Worm (Caenorhabditis elegans): ENCODE data around the gene eef-1G.
A peak's percentile ranks its signal among the peaks of the same experiment; 100 is the strongest.

eef-1G gene

DNA sequence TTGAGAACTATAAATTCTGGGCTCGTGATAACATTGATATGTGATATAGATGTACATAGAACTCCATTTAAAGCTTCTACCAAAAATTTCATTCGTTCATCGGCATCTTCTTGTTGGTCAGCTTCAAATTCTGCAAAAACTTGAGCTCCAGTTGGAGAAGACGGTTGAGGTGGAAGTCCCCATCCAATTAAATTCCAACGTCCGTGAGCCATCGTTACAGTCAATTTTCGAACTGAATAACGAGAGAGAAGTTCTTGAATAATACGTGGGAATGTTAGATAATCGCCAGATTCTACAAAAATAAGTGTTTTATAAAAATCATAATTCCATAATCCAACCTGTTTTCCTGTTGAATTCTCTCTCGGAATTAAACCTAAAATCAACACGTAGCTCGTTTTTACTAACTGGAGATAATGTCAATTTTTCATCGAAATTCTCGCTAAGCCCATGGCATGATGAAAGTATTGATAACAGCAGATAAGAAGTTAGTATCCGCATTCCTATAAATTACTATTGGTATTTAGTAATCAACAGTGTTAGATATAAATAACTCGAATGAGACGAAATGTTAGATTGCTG is 7.1 kb upstream of the eef-1G start, which contains the start of gene pigt-1 (continued):
- TF ChIP-seq hlh-12 (tag; optimal IDR thresholded peaks at IDR 0.05) (no peak), ceh-27 (GFP tag; optimal IDR thresholded peaks at IDR 0.05) (no peak), rcor-1 (GFP tag; IDR thresholded peaks at IDR 0.05) (no peak), snpc-1.3 (tag; optimal IDR thresholded peaks at IDR 0.05; ENCODE audit: insufficient read depth) (no peak), Y79H2A.3 (GFP tag; conservative IDR thresholded peaks at IDR 0.05) (no peak), athp-1 (tag; optimal IDR thresholded peaks at IDR 0.05) (peak; percentile 9), ets-4 (GFP tag; optimal IDR thresholded peaks at IDR 0.05) (peak; percentile 11), ztf-28 (GFP tag; IDR thresholded peaks at IDR 0.05) (no peak), ama-1 (optimal IDR thresholded peaks at IDR 0.05) (peak; percentile 60), ama-1 (GFP tag; optimal IDR thresholded peaks at IDR 0.05) (no peak), B0261.1 (tag; optimal IDR thresholded peaks at IDR 0.05) (no peak), ccch-3 (GFP tag; optimal IDR thresholded peaks at IDR 0.05) (no peak), ekl-4 (GFP tag; IDR thresholded peaks at IDR 0.05) (0 out of 2 replicates have a peak, but pooled peaks have one; percentile 42), pha-4 (tag; optimal IDR thresholded peaks at IDR 0.05) (no peak), lin-54 (GFP tag; optimal IDR thresholded peaks at IDR 0.05) (peak; percentile 29), dox-1 (GFP tag; IDR thresholded peaks at IDR 0.05) (no peak), Y56A3A.18 (GFP tag; IDR thresholded peaks at IDR 0.05) (no peak), egl-44 (GFP tag; IDR thresholded peaks at IDR 0.05) (no peak), nfya-1 (tag; optimal IDR thresholded peaks at IDR 0.05; ENCODE audit: borderline replicate concordance, insufficient read depth) (no peak), ceh-40 (GFP tag; IDR thresholded peaks at IDR 0.05) (no peak), F39B2.1 (GFP tag; IDR thresholded peaks at IDR 0.05) (no peak), F37B4.10 (GFP tag; IDR thresholded peaks at IDR 0.05) (no peak), lin-35 (GFP tag; optimal IDR thresholded peaks at IDR 0.05) (no peak), hsf-1 (GFP tag; IDR thresholded peaks at IDR 0.05) (0 out of 2 replicates have a peak, but pooled peaks have one; percentile 14), rpc-1 (optimal IDR thresholded peaks at IDR 0.05) (no peak), rpc-1 (tag; optimal IDR thresholded peaks at IDR 0.05) (no peak), C06A6.2 (GFP tag; conservative IDR thresholded peaks at IDR 0.05) (no peak), bed-2 (GFP tag; IDR thresholded peaks at IDR 0.05) (no peak), attf-5 (GFP tag; optimal IDR thresholded peaks at IDR 0.05) (no peak), tbx-9 (tag; optimal IDR thresholded peaks at IDR 0.05; ENCODE audit: borderline replicate concordance) (no peak), Y95B8A.8 (GFP tag; IDR thresholded peaks at IDR 0.05) (no peak), ceh-58 (GFP tag; IDR thresholded peaks at IDR 0.05) (no peak), madf-8 (GFP tag; conservative IDR thresholded peaks at IDR 0.05) (no peak), D2030.7 (GFP tag; IDR thresholded peaks at IDR 0.05) (no peak), B0035.1 (tag; optimal IDR thresholded peaks at IDR 0.05) (no peak), unc-62 (GFP tag; optimal IDR thresholded peaks at IDR 0.05) (no peak), snpc-4 (GFP tag; optimal IDR thresholded peaks at IDR 0.05) (no peak), snpc-4 (tag; optimal IDR thresholded peaks at IDR 0.05) (peak in 1 of 4 experiments; percentile 9), efl-1 (GFP tag; optimal IDR thresholded peaks at IDR 0.05) (no peak), F57A8.1 (GFP tag; optimal IDR thresholded peaks at IDR 0.05) (no peak), die-1 (tag; optimal IDR thresholded peaks at IDR 0.05) (no peak), egl-18 (GFP tag; IDR thresholded peaks at IDR 0.05) (no peak), repo-1 (tag; optimal IDR thresholded peaks at IDR 0.05) (peak; percentile 60)

All from whole organism, young adult.